Fruit fly (Drosophila melanogaster) Kc167 (cell line): ENCODE data around the gene CG11249.

ENCODE experiments used
- Myc ChIP-seq: fragments of >200 bp; optimal IDR thresholded peaks from 2 replicates; lab custom pipeline; 2017; ENCODE audit warnings: missing external identifiers
- h ChIP-seq: fragments of >200 bp; optimal IDR thresholded peaks from 3 replicates; lab custom pipeline; 2018; ENCODE audit warnings: missing external identifiers
- insv ChIP-seq: fragments of >200 bp; optimal IDR thresholded peaks from 3 replicates; lab custom pipeline; 2018; ENCODE audit warnings: missing external identifiers
- psq ChIP-seq: fragments of >200 bp; optimal IDR thresholded peaks from 2 replicates; lab custom pipeline; 2017; ENCODE audit warnings: missing external identifiers

DNA sequence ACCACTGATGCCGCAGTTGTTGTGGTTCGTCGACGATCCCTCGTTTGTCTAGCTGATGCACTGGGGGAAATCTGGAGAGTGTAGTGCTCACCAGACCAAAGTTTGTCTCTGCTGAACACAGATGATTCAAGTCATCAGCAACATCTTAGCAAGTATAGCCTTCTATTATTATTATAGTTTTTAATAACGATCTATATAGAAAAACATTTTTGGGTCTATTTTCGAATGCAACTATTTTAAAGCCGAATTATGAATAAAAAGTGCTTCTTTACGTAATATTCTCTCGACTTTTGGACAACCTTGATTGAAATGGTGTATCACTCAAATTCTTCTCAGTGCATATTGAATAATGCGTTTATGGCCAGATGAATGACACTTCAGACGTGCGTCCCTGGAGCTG lies 13.8 kb downstream of the CG11249 start:
- no peak for TF ChIP-seq insv (lab: Kevin White, UChicago)
- no peak for TF ChIP-seq psq (lab: Kevin White, UChicago)
- no peak for TF ChIP-seq Myc (lab: Kevin White, UChicago)
- TF ChIP-seq h: no peak
